Fruit fly (Drosophila melanogaster) whole organism, larva: ENCODE data around the gene Vha55.

Source experiments
- noc ChIP-seq: fragments of 200-800 bp; sonication (Bioruptor generic); optimal IDR thresholded peaks from 3 replicates; lab custom pipeline; 2019; ENCODE audit warnings: missing biosample characterization, mild to moderate bottlenecking, missing genetic modification characterization, moderate library complexity

Vha55 gene

DNA sequence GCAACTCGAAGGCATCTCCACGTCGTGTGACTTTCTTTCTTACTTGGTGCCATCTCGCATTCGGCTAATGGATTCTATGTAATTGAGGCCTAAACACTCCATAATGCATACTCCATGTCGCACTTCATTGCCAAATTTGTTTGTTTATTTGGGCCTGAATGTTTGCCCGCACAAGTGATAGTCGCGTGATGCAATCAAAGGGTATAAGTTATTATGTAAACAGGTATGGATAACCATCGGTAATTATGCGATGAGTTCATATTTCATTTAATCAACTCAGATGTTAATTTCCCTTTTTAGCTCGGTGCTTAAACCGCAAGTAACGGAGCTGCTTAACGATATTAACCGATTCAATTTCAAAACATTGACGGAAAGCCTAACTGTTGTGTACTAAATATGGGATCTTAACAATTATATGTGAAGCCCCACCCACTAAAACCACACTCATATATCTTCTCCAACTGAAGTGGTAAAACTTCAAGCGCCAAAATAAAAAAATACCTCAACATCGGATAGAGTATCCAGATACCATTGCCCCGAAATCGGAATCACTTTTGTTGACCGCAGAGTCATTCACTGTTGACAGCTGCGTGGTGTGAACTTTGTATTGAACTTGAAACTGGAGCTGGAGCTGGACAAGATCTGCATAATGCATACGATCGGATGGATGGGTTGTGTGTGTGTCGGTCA, 17.1 kb upstream of the Vha55 start:
- no peak for TF ChIP-seq noc (tag; lab: Kevin White, UChicago)

dm6 chr3R:12642051-12642532, 14.5 kb upstream of the Vha55 start, which contains the start of gene CG6753:
CG6753 (minus strand) TSS chr3R:12642482.
- TF ChIP-seq noc (tag; lab: Kevin White, UChicago): no peak

DNA sequence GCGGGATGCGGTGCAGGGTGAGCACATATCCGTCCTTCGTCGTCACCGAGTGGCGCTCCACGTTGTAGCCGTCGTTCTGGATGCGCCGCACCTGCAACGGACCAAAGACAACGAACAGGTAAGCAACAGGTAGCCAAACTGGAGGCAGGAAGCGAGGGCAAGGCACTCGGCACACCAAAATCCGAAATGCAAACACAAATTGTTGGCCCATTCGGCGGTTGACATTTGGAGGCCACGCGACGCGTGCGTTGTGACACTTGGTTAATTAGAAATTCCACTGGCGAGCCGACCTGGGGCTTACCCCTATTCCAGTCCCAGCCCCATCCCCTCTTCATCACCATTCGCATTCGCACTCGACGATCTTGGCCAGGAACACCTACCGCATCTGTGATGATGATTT, 14.0 kb upstream of the Vha55 start:
- TF ChIP-seq noc (tag; lab: Kevin White, UChicago): no peak

- TF ChIP-seq noc (tag; lab: Kevin White, UChicago): no peak
Measured at dm6 chr3R:12637961-12638531, 10.4 kb upstream of the Vha55 start, which contains the start of gene CG11608. CG11608 (plus strand) TSS chr3R:12638481.

DNA sequence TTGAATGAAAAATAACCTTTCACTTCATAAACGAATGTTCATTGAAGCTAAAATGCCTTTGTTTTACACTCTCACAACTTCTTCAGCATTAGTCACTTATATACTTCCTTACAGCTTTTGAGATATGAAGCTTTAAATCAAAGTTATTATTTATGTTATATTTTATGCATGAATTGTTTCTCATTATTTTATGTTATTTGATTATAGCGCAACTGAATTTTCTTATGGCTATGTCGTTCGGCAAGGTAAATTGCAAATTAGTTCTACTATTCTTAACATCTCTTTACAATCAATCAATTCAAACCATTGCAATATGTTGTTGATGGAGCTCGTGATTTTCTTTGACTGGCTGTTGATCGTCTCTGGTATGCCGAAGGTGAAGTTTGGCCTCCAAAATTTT, 8.6 kb upstream of the Vha55 start, which contains the start of gene CG11600:
Gene CG11600, plus strand, starts transcription at position 301 of the 400 bp plus-strand sequence.
- no peak for TF ChIP-seq noc (tag; lab: Kevin White, UChicago)

- TF ChIP-seq noc (tag; lab: Kevin White, UChicago): no peak
Measured at dm6 chr3R:12634617-12635016, 7.0 kb upstream of the Vha55 start, which contains the start of gene CG11598. CG11598 (plus strand) TSS chr3R:12634917.

dm6 chr3R:12633059-12633458, 5.4 kb upstream of the Vha55 start, which contains the start of gene CG18530:
CG18530 (plus strand) TSS chr3R:12633359.
- TF ChIP-seq noc (tag; lab: Kevin White, UChicago): no peak

DNA sequence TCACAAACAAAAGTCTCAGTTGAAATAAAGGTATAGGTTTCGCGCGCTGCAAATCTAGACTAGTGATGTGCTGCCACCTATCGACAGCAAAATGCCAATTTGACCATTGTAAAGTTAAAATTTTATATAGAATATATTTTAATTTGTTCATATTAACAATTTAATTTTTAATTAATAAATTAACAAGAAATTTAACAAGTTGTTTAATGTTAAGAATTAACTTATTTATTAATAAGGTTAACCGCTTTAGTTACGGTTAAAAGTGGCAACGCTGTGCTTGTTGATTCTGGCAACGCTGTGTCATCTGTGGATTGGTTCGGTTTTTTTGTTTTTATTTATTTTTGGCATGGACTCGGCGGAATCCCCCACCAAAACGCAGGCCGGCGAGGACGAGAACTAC, 2.7 kb upstream of the Vha55 start, which contains the start of gene Not10:
Gene Not10, plus strand, starts transcription at position 279 of the 400 bp plus-strand sequence.
- TF ChIP-seq noc (tag; lab: Kevin White, UChicago): no peak

dm6 chr3R:12628395-12628928, 833 bp upstream of the Vha55 start:
- TF ChIP-seq noc (tag; lab: Kevin White, UChicago): no peak

dm6 chr3R:12626674-12627382, 801 bp downstream of the Vha55 start:
- no peak for TF ChIP-seq noc (tag; lab: Kevin White, UChicago)

dm6 chr3R:12624913-12625312, 2.7 kb downstream of the Vha55 start:
- TF ChIP-seq noc (tag; lab: Kevin White, UChicago): no peak

DNA sequence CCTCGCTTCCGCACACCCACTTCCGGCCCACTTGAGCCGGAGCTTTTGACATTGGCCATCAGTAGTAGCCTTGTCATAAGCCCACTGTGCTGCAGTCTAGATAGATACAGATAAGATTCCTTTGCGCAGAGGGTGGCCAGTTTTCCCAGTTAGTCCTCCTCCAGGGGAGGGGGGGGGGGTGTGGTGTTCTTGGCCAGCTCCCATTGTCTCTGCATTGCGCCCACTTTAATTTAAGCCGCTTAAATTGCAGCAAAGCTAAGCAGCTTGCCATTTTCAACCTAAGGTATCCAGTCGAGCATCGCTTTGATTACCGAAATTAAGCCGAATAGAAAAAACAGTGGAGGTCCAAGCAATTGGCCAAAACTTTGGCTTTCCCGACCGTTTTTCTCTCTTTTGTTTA, 4.9 kb downstream of the Vha55 start:
- TF ChIP-seq noc (tag; lab: Kevin White, UChicago): no peak

dm6 chr3R:12615553-12615952, 12.1 kb downstream of the Vha55 start:
- TF ChIP-seq noc (tag; lab: Kevin White, UChicago): no peak

DNA sequence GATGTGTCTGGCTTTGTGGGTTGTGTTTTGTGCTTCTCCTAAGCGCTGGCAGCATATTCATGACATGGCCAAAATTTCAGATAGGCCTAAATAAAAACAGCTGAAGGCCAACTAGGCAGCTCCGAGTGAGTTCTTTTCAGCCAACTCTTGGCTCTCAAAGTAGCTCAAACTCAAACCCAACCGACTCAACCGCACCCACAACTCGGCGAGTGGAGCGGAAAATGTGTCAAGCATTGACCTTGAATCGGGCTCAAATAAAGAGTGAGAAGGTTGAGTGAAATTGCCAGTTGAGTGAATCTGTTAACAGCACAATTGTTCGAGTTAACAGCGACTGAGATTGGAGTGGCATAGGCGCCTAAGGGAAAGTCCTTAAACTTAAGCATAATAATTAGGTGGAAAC, 15.7 kb downstream of the Vha55 start:
- TF ChIP-seq noc (tag; lab: Kevin White, UChicago): no peak

DNA sequence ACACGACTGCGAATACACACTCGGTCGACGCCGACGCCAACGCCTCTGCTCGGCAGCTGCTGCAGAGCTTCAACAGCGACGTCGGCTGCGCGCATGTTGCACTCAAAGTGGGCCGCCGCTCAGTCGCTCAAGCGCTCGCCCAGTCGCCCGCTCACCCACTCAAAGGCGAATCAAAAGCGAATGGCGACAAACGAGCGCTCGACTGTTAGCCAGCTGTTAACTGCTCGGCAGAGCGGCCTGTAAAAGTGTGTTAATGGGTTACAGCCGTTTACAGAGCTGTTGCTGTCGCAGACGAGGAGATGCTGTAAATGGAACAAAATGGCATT, 31.8 kb downstream of the Vha55 start:
- no peak for TF ChIP-seq noc (tag; lab: Kevin White, UChicago)
